Fruit fly (Drosophila melanogaster) whole organism, embryonic: ENCODE data around the gene CG4968.

Source experiments
- ATbp ChIP-seq: fragments of 200-800 bp; sonication (Bioruptor generic); optimal IDR thresholded peaks from 2 replicates; lab custom pipeline; 2017; ENCODE audit warnings: missing biosample characterization, mild to moderate bottlenecking, missing genetic modification characterization, missing genetic modification reagents
- B-H2 ChIP-seq: fragments of 200-800 bp; sonication (Bioruptor generic); optimal IDR thresholded peaks from 2 replicates; lab custom pipeline; 2018; ENCODE audit warnings: missing biosample characterization, mild to moderate bottlenecking, missing genetic modification characterization
- BEAF-32 ChIP-seq: fragments of 200-800 bp; sonication (Bioruptor generic); optimal IDR thresholded peaks from 3 replicates; lab custom pipeline; 2017; ENCODE audit warnings: missing biosample characterization, missing genetic modification characterization, mild to moderate bottlenecking, moderate library complexity, missing genetic modification reagents
- Bgb ChIP-seq: fragments of 200-800 bp; sonication (Bioruptor generic); IDR thresholded peaks from 2 replicates; pipeline ENCODE4 v1.3.6; 2022; ENCODE audit warnings: missing biosample characterization, missing genetic modification characterization; ENCODE audit not compliant: partially characterized antibody
- BtbVII ChIP-seq: fragments of 200-800 bp; sonication (Bioruptor generic); optimal IDR thresholded peaks from 3 replicates; lab custom pipeline; 2017; ENCODE audit warnings: missing biosample characterization, mild to moderate bottlenecking, missing genetic modification characterization
- CG10543 ChIP-seq: fragments of 200-800 bp; sonication (Bioruptor generic); optimal IDR thresholded peaks from 3 replicates; lab custom pipeline; 2017; ENCODE audit warnings: missing biosample characterization, mild to moderate bottlenecking, missing genetic modification characterization, moderate library complexity
- CG11695 ChIP-seq: fragments of 200-800 bp; sonication (Bioruptor generic); IDR thresholded peaks from 3 replicates; pipeline ENCODE4 v1.3.6; 2022; ENCODE audit warnings: missing biosample characterization, missing genetic modification characterization
- CG15696 ChIP-seq: fragments of 200-800 bp; sonication (Bioruptor generic); optimal IDR thresholded peaks from 2 replicates; lab custom pipeline; 2019; ENCODE audit warnings: missing biosample characterization, mild to moderate bottlenecking, missing genetic modification characterization, moderate library complexity
- CG18476 ChIP-seq: fragments of 200-800 bp; sonication (Bioruptor generic); optimal IDR thresholded peaks from 2 replicates; lab custom pipeline; 2016; ENCODE audit warnings: missing biosample characterization, mild to moderate bottlenecking, missing genetic modification characterization
- CG31388 ChIP-seq: fragments of 200-800 bp; sonication (Bioruptor generic); optimal IDR thresholded peaks from 2 replicates; lab custom pipeline; 2016; ENCODE audit warnings: missing biosample characterization, missing genetic modification characterization
- CG3838 ChIP-seq: fragments of 200-800 bp; sonication (Bioruptor generic); optimal IDR thresholded peaks from 3 replicates; lab custom pipeline; 2016; ENCODE audit warnings: missing biosample characterization, missing genetic modification characterization
- CG5180 ChIP-seq: fragments of 200-800 bp; sonication (Bioruptor generic); optimal IDR thresholded peaks from 3 replicates; lab custom pipeline; 2017; ENCODE audit warnings: missing biosample characterization, missing genetic modification characterization, mild to moderate bottlenecking, moderate library complexity, missing genetic modification reagents
- CG7372 ChIP-seq: fragments of 200-800 bp; sonication (Bioruptor generic); IDR thresholded peaks from 2 replicates; pipeline ENCODE4 v1.3.6; 2022; ENCODE audit warnings: missing biosample characterization, missing genetic modification characterization
- CG7963 ChIP-seq: fragments of 200-800 bp; sonication (Bioruptor generic); IDR thresholded peaks from 3 replicates; pipeline ENCODE4 v1.3.6; 2022; ENCODE audit warnings: missing biosample characterization, missing genetic modification characterization; ENCODE audit not compliant: partially characterized antibody
- CG9609 ChIP-seq: fragments of 200-800 bp; sonication (Bioruptor generic); optimal IDR thresholded peaks from 3 replicates; lab custom pipeline; 2016; ENCODE audit warnings: missing biosample characterization, missing genetic modification characterization
- CTCF ChIP-seq: fragments of 200-800 bp; sonication (Bioruptor generic); optimal IDR thresholded peaks from 2 replicates; lab custom pipeline; 2017; ENCODE audit warnings: missing biosample characterization, mild to moderate bottlenecking, missing genetic modification characterization, moderate library complexity
- CkIIα-i1 ChIP-seq: fragments of 200-800 bp; sonication (Bioruptor generic); IDR thresholded peaks from 2 replicates; pipeline ENCODE4 v1.3.6; 2022; ENCODE audit warnings: missing biosample characterization, missing genetic modification characterization
- Dfd ChIP-seq, 2 experiments: fragments of >200 bp; optimal IDR thresholded peaks; 2 replicates each; lab custom pipeline; 2017; ENCODE audit warnings: missing biosample characterization in 2 of 2, missing genetic modification characterization in 2 of 2
- Doc3 ChIP-seq: fragments of 200-800 bp; sonication (Bioruptor generic); IDR thresholded peaks from 3 replicates; pipeline ENCODE4 v1.3.6; 2022; ENCODE audit warnings: missing biosample characterization, missing genetic modification characterization; ENCODE audit not compliant: partially characterized antibody
- Drgx ChIP-seq: fragments of 200-800 bp; sonication (Bioruptor generic); IDR thresholded peaks from 2 replicates; pipeline ENCODE4 v1.3.6; 2022; ENCODE audit warnings: missing biosample characterization, missing genetic modification characterization
- E2f2 ChIP-seq: fragments of 200-800 bp; sonication (Bioruptor generic); IDR thresholded peaks from 2 replicates; pipeline ENCODE4 v1.3.6; 2022; ENCODE audit warnings: missing biosample characterization, missing genetic modification characterization
- Hr78 ChIP-seq, 2 experiments: fragments of 200-800 bp in 1 of 2; fragments of >200 bp in 1 of 2; sonication (Bioruptor generic) in 1 of 2; optimal IDR thresholded peaks; 2 replicates each; lab custom pipeline; 2017 to 2019; ENCODE audit warnings: missing biosample characterization in 2 of 2, missing genetic modification characterization in 2 of 2, mild to moderate bottlenecking in 1 of 2, moderate library complexity in 1 of 2
- Ptx1 ChIP-seq: fragments of 200-800 bp; sonication (Bioruptor generic); IDR thresholded peaks from 2 replicates; pipeline ENCODE4 v1.3.6; 2022; ENCODE audit warnings: missing biosample characterization, missing genetic modification characterization
- TFAM ChIP-seq: fragments of 200-800 bp; sonication (Bioruptor generic); optimal IDR thresholded peaks from 2 replicates; lab custom pipeline; 2017; ENCODE audit warnings: missing biosample characterization, missing genetic modification characterization, inconsistent platforms
- Taf1 ChIP-seq: fragments of 200-800 bp; sonication (Bioruptor generic); IDR thresholded peaks from 2 replicates; pipeline ENCODE4 v1.3.6; 2022; ENCODE audit warnings: missing biosample characterization, missing genetic modification characterization
- Vsx1 ChIP-seq: fragments of 200-800 bp; sonication (Bioruptor generic); optimal IDR thresholded peaks from 2 replicates; lab custom pipeline; 2017; ENCODE audit warnings: missing biosample characterization, mild to moderate bottlenecking, missing genetic modification characterization, missing genetic modification reagents
- Xrp1 ChIP-seq: fragments of 200-800 bp; sonication (Bioruptor generic); IDR thresholded peaks from 2 replicates; pipeline ENCODE4 v1.3.6; 2022; ENCODE audit warnings: missing biosample characterization, missing genetic modification characterization
- ab ChIP-seq: fragments of 200-800 bp; sonication (Bioruptor generic); optimal IDR thresholded peaks from 2 replicates; lab custom pipeline; 2016; ENCODE audit warnings: missing biosample characterization, missing genetic modification characterization
- da ChIP-seq: fragments of 200-800 bp; sonication (Bioruptor generic); optimal IDR thresholded peaks from 2 replicates; lab custom pipeline; 2016; ENCODE audit warnings: missing biosample characterization, missing genetic modification characterization
- fd102C ChIP-seq: fragments of 200-800 bp; sonication (Bioruptor generic); optimal IDR thresholded peaks from 2 replicates; lab custom pipeline; 2018; ENCODE audit warnings: missing biosample characterization, mild to moderate bottlenecking, missing genetic modification characterization, moderate library complexity
- gcm2 ChIP-seq: fragments of 200-800 bp; sonication (Bioruptor generic); optimal IDR thresholded peaks from 2 replicates; lab custom pipeline; 2016; ENCODE audit warnings: missing biosample characterization, missing genetic modification characterization
- gsb ChIP-seq: fragments of 200-800 bp; sonication (Bioruptor generic); IDR thresholded peaks from 2 replicates; pipeline ENCODE4 v1.3.6; 2022; ENCODE audit warnings: missing biosample characterization, missing genetic modification characterization
- inv ChIP-seq: fragments of 200-800 bp; sonication (Bioruptor generic); IDR thresholded peaks from 2 replicates; pipeline ENCODE4 v1.3.6; 2022; ENCODE audit warnings: missing biosample characterization, missing genetic modification characterization; ENCODE audit not compliant: partially characterized antibody
- jing ChIP-seq: fragments of 200-800 bp; sonication (Bioruptor generic); optimal IDR thresholded peaks from 2 replicates; lab custom pipeline; 2018; ENCODE audit warnings: missing biosample characterization, mild to moderate bottlenecking, missing genetic modification characterization
- lmd ChIP-seq: fragments of 200-800 bp; sonication (Bioruptor generic); IDR thresholded peaks from 2 replicates; pipeline ENCODE4 v1.3.6; 2022; ENCODE audit warnings: missing biosample characterization, missing genetic modification characterization
- mam ChIP-seq: fragments of 200-800 bp; sonication (Bioruptor generic); optimal IDR thresholded peaks from 3 replicates; lab custom pipeline; 2016; ENCODE audit warnings: missing biosample characterization, missing genetic modification characterization
- nmo ChIP-seq: fragments of 200-800 bp; sonication (Bioruptor generic); optimal IDR thresholded peaks from 2 replicates; lab custom pipeline; 2018; ENCODE audit warnings: missing biosample characterization, mild to moderate bottlenecking, missing genetic modification characterization, moderate library complexity
- nom ChIP-seq: fragments of 200-800 bp; sonication (Bioruptor generic); optimal IDR thresholded peaks from 2 replicates; lab custom pipeline; 2017; ENCODE audit warnings: missing biosample characterization, missing genetic modification characterization, mild to moderate bottlenecking, moderate library complexity, missing genetic modification reagents
- otp ChIP-seq: fragments of 200-800 bp; sonication (Bioruptor generic); IDR thresholded peaks from 3 replicates; pipeline ENCODE4, ENCODE4 v1.3.6; 2022; ENCODE audit warnings: missing biosample characterization, missing genetic modification characterization
- pb ChIP-seq: fragments of 200-800 bp; sonication (Bioruptor generic); optimal IDR thresholded peaks from 3 replicates; lab custom pipeline; 2016; ENCODE audit warnings: missing biosample characterization, missing genetic modification characterization
- peb ChIP-seq: fragments of 200-800 bp; sonication (Bioruptor generic); IDR thresholded peaks from 2 replicates; pipeline ENCODE4 v1.3.6; 2022; ENCODE audit warnings: missing biosample characterization, missing genetic modification characterization
- pzg ChIP-seq: fragments of 200-800 bp; sonication (Bioruptor generic); optimal IDR thresholded peaks from 3 replicates; lab custom pipeline; 2018; ENCODE audit warnings: missing biosample characterization, mild to moderate bottlenecking, missing genetic modification characterization, moderate library complexity
- repo ChIP-seq: fragments of 200-800 bp; sonication (Bioruptor generic); optimal IDR thresholded peaks from 2 replicates; lab custom pipeline; 2016; ENCODE audit warnings: missing biosample characterization, missing genetic modification characterization
- sc ChIP-seq, 3 experiments: fragments of >200 bp in 2 of 3; fragments of 200-800 bp in 1 of 3; sonication (Bioruptor generic) in 1 of 3; optimal IDR thresholded peaks; 2 replicates in 2 of 3; 3 replicates in 1 of 3; lab custom pipeline; 2017; ENCODE audit warnings: mild to moderate bottlenecking in 1 of 3, missing biosample characterization in 1 of 3, missing genetic modification characterization in 1 of 3, missing genetic modification reagents in 1 of 3
- sim ChIP-seq: fragments of 200-800 bp; sonication (Bioruptor generic); IDR thresholded peaks from 2 replicates; pipeline ENCODE4 v1.3.6; 2022; ENCODE audit warnings: missing biosample characterization, missing genetic modification characterization
- sqz ChIP-seq: fragments of 200-800 bp; sonication (Bioruptor generic); optimal IDR thresholded peaks from 3 replicates; lab custom pipeline; 2018; ENCODE audit warnings: missing biosample characterization, mild to moderate bottlenecking, missing genetic modification characterization
- stwl ChIP-seq: fragments of 200-800 bp; sonication (Bioruptor generic); optimal IDR thresholded peaks from 3 replicates; lab custom pipeline; 2018; ENCODE audit warnings: missing biosample characterization, mild to moderate bottlenecking, missing genetic modification characterization, moderate library complexity
- tin ChIP-seq: fragments of 200-800 bp; sonication (Bioruptor generic); optimal IDR thresholded peaks from 3 replicates; lab custom pipeline; 2016; ENCODE audit warnings: missing biosample characterization, missing genetic modification characterization
- tup ChIP-seq: fragments of 200-800 bp; sonication (Bioruptor generic); optimal IDR thresholded peaks from 2 replicates; lab custom pipeline; 2016; ENCODE audit warnings: missing biosample characterization, mild to moderate bottlenecking, missing genetic modification characterization, moderate library complexity
- tx ChIP-seq: fragments of 200-800 bp; sonication (Bioruptor generic); optimal IDR thresholded peaks from 2 replicates; lab custom pipeline; 2016; ENCODE audit warnings: missing biosample characterization, missing genetic modification characterization

Gene CG4968

dm6 chr2L:10334854-10335277 lies 28.1 kb downstream of the CG4968 start (continued):
- TF ChIP-seq BEAF-32 (GFP tag; lab: Kevin White, UChicago) (peak; percentile 62), fd102C (GFP tag; lab: Kevin White, UChicago) (peak; percentile 17), Ptx1 (GFP tag; lab: Robert Waterston, UW) (peak; percentile 35; the same call in 1 of the 2 replicates), sc (optimal IDR thresholded peaks at IDR 0.05; lab: Kevin White, UChicago) (no peak), sc (GFP tag; optimal IDR thresholded peaks at IDR 0.05; lab: Kevin White, UChicago) (peak; percentile 11), CG10543 (GFP tag; lab: Kevin White, UChicago) (peak; percentile 97), CkIIα-i1 (no peak), BtbVII (peak; percentile 71), CG5180 (GFP tag; lab: Kevin White, UChicago) (peak; percentile 65), tx (no peak), repo (GFP tag; lab: Kevin White, UChicago) (peak; percentile 23), E2f2 (GFP tag; lab: Robert Waterston, UW) (peak; percentile 30; the same call in 1 of the 2 replicates), CG18476 (GFP tag; lab: Kevin White, UChicago) (no peak), tup (GFP tag; lab: Kevin White, UChicago) (no peak), Xrp1 (GFP tag; lab: Robert Waterston, UW) (peak; percentile 67), pb (GFP tag; lab: Kevin White, UChicago) (peak; percentile 16), TFAM (GFP tag; lab: Kevin White, UChicago) (no peak), inv (GFP tag; lab: Robert Waterston, UW) (no peak), Bgb (GFP tag; lab: Robert Waterston, UW) (peak; percentile 74), Hr78 (GFP tag; optimal IDR thresholded peaks at IDR 0.05; lab: Kevin White, UChicago) (peak in 1 of 2 experiments; percentile 51), stwl (tag; lab: Kevin White, UChicago) (peak; percentile 65), CG3838 (GFP tag; lab: Kevin White, UChicago) (no peak), peb (GFP tag; lab: Robert Waterston, UW) (no peak), nom (GFP tag; lab: Kevin White, UChicago) (peak; percentile 54), B-H2 (GFP tag; lab: Kevin White, UChicago) (peak; percentile 87), da (GFP tag; lab: Kevin White, UChicago) (no peak), ab (GFP tag; lab: Kevin White, UChicago) (peak; percentile 51), sqz (GFP tag; lab: Kevin White, UChicago) (peak; percentile 76), CG15696 (peak; percentile 72), Doc3 (GFP tag; lab: Robert Waterston, UW) (0 out of 3 replicates have a peak, but pooled peaks have one; percentile 11), tin (peak; percentile 38), jing (GFP tag; lab: Kevin White, UChicago) (no peak), CG9609 (peak; percentile 26), Taf1 (0 out of 2 replicates have a peak, but pooled peaks have one; percentile 24), gsb (GFP tag; lab: Robert Waterston, UW) (no peak), CG31388 (GFP tag; lab: Kevin White, UChicago) (no peak), ATbp (peak; percentile 73), otp (GFP tag; lab: Robert Waterston, UW) (no peak; the same call in 2 of the 3 replicates), Vsx1 (peak; percentile 75), gcm2 (GFP tag; lab: Kevin White, UChicago) (peak; percentile 22), Drgx (GFP tag; lab: Robert Waterston, UW) (no peak), lmd (GFP tag; lab: Robert Waterston, UW) (no peak), CG11695 (GFP tag; lab: Robert Waterston, UW) (peak; percentile 30; the same call in 1 of the 3 replicates), pzg (GFP tag; lab: Kevin White, UChicago) (peak; percentile 58), CG7963 (no peak), sim (GFP tag; lab: Robert Waterston, UW) (no peak), CTCF (GFP tag; lab: Kevin White, UChicago) (peak; percentile 26), CG7372 (0 out of 2 replicates have a peak, but pooled peaks have one; percentile 10), nmo (GFP tag; lab: Kevin White, UChicago) (peak; percentile 35), mam (GFP tag; lab: Kevin White, UChicago) (peak; percentile 50), Dfd (GFP tag; optimal IDR thresholded peaks at IDR 0.05; lab: Kevin White, UChicago) (no peak)
